Fruit fly (Drosophila melanogaster) whole organism, embryonic: ENCODE measurements around the gene Rtc1.

Experiments
- CG10147 ChIP-seq: fragments of 200-800 bp; sonication (Bioruptor generic); optimal IDR thresholded peaks from 2 replicates; lab custom pipeline; 2019; ENCODE audit warnings: missing biosample characterization, mild to moderate bottlenecking, missing genetic modification characterization, moderate library complexity
- CG11504 ChIP-seq: fragments of 200-800 bp; sonication (Bioruptor generic); optimal IDR thresholded peaks from 3 replicates; lab custom pipeline; 2019; ENCODE audit warnings: missing biosample characterization, mild to moderate bottlenecking, missing genetic modification characterization, moderate library complexity
- CG11560 ChIP-seq: fragments of 200-800 bp; sonication (Bioruptor generic); IDR thresholded peaks from 3 replicates; pipeline ENCODE4 v1.3.6; 2022; ENCODE audit warnings: missing biosample characterization, missing genetic modification characterization
- CG12659 ChIP-seq: fragments of 200-800 bp; sonication (Bioruptor generic); optimal IDR thresholded peaks from 3 replicates; lab custom pipeline; 2017; ENCODE audit warnings: mild to moderate bottlenecking, missing biosample characterization, missing genetic modification reagents, missing genetic modification characterization
- CG14710 ChIP-seq: fragments of 200-800 bp; sonication (Bioruptor generic); optimal IDR thresholded peaks from 3 replicates; lab custom pipeline; 2019; ENCODE audit warnings: missing biosample characterization, mild to moderate bottlenecking, missing genetic modification characterization, moderate library complexity
- CG15073 ChIP-seq: fragments of 200-800 bp; sonication (Bioruptor generic); optimal IDR thresholded peaks from 2 replicates; lab custom pipeline; 2016; ENCODE audit warnings: missing biosample characterization, missing genetic modification characterization
- CG18599 ChIP-seq: fragments of 200-800 bp; sonication (Bioruptor generic); optimal IDR thresholded peaks from 3 replicates; lab custom pipeline; 2017; ENCODE audit warnings: missing biosample characterization, missing genetic modification characterization, mild to moderate bottlenecking, moderate library complexity, missing genetic modification reagents
- CG2712 ChIP-seq: fragments of 200-800 bp; optimal IDR thresholded peaks from 3 replicates; lab custom pipeline; 2019; ENCODE audit warnings: missing biosample characterization, mild to moderate bottlenecking, missing genetic modification characterization, moderate library complexity
- CG30020 ChIP-seq: fragments of 200-800 bp; optimal IDR thresholded peaks from 2 replicates; lab custom pipeline; 2019; ENCODE audit warnings: missing biosample characterization, mild to moderate bottlenecking, missing genetic modification characterization, moderate library complexity
- CG30403 ChIP-seq: fragments of 200-800 bp; sonication (Bioruptor generic); optimal IDR thresholded peaks from 3 replicates; lab custom pipeline; 2016; ENCODE audit warnings: missing biosample characterization, missing genetic modification characterization
- CG6254 ChIP-seq: fragments of 200-800 bp; sonication (Bioruptor generic); optimal IDR thresholded peaks from 3 replicates; lab custom pipeline; 2017; ENCODE audit warnings: mild to moderate bottlenecking, missing biosample characterization, missing genetic modification reagents, missing genetic modification characterization
- CG6654 ChIP-seq: fragments of 200-800 bp; sonication (Bioruptor generic); optimal IDR thresholded peaks from 2 replicates; lab custom pipeline; 2017; ENCODE audit warnings: missing biosample characterization, mild to moderate bottlenecking, missing genetic modification characterization
- CG7786 ChIP-seq: fragments of 200-800 bp; sonication (Bioruptor generic); optimal IDR thresholded peaks from 2 replicates; lab custom pipeline; 2016; ENCODE audit warnings: missing biosample characterization, missing genetic modification characterization
- CG7928 ChIP-seq: fragments of 200-800 bp; sonication (Bioruptor generic); optimal IDR thresholded peaks from 2 replicates; lab custom pipeline; 2017; ENCODE audit warnings: missing biosample characterization, mild to moderate bottlenecking, missing genetic modification characterization
- Camta ChIP-seq: fragments of 200-800 bp; sonication (Bioruptor generic); optimal IDR thresholded peaks from 2 replicates; lab custom pipeline; 2016; ENCODE audit warnings: missing biosample characterization, missing genetic modification characterization
- D19A ChIP-seq: fragments of 200-800 bp; optimal IDR thresholded peaks from 3 replicates; lab custom pipeline; 2019; ENCODE audit warnings: missing biosample characterization, mild to moderate bottlenecking, missing genetic modification characterization, moderate library complexity
- D19B ChIP-seq: fragments of 200-800 bp; sonication (Bioruptor generic); optimal IDR thresholded peaks from 2 replicates; lab custom pipeline; 2017; ENCODE audit warnings: missing biosample characterization, mild to moderate bottlenecking, missing genetic modification characterization
- Hr78 ChIP-seq, 2 experiments: fragments of 200-800 bp in 1 of 2; fragments of >200 bp in 1 of 2; sonication (Bioruptor generic) in 1 of 2; optimal IDR thresholded peaks; 2 replicates each; lab custom pipeline; 2017 to 2019; ENCODE audit warnings: missing biosample characterization in 2 of 2, missing genetic modification characterization in 2 of 2, mild to moderate bottlenecking in 1 of 2, moderate library complexity in 1 of 2
- Hsf ChIP-seq: fragments of 200-800 bp; sonication (Bioruptor generic); optimal IDR thresholded peaks from 3 replicates; lab custom pipeline; 2016; ENCODE audit warnings: missing biosample characterization, missing genetic modification characterization
- Med ChIP-seq: fragments of 200-800 bp; sonication (Bioruptor generic); peaks from one replicate; lab custom pipeline; 2016; ENCODE audit warnings: missing biosample characterization, missing genetic modification characterization, mild to moderate bottlenecking, inconsistent platforms, moderate library complexity
- Myb ChIP-seq: fragments of 200-800 bp; sonication (Bioruptor generic); optimal IDR thresholded peaks from 2 replicates; lab custom pipeline; 2016; ENCODE audit warnings: missing biosample characterization, missing genetic modification characterization
- NC2β ChIP-seq: fragments of 200-800 bp; sonication (Bioruptor generic); optimal IDR thresholded peaks from 2 replicates; lab custom pipeline; 2016; ENCODE audit warnings: missing biosample characterization, missing genetic modification characterization
- Nf-YB ChIP-seq: fragments of 200-800 bp; sonication (Bioruptor generic); optimal IDR thresholded peaks from 3 replicates; lab custom pipeline; 2019; ENCODE audit warnings: missing biosample characterization, mild to moderate bottlenecking, missing genetic modification characterization, moderate library complexity
- NfI ChIP-seq: fragments of 200-800 bp; sonication (Bioruptor generic); optimal IDR thresholded peaks from 3 replicates; lab custom pipeline; 2018; ENCODE audit warnings: missing biosample characterization, mild to moderate bottlenecking, missing genetic modification characterization, moderate library complexity
- Oli ChIP-seq: fragments of 200-800 bp; sonication (Bioruptor generic); optimal IDR thresholded peaks from 2 replicates; lab custom pipeline; 2018; ENCODE audit warnings: missing biosample characterization, mild to moderate bottlenecking, missing genetic modification characterization, moderate library complexity
- Optix ChIP-seq: fragments of 200-800 bp; sonication (Bioruptor generic); IDR thresholded peaks from 3 replicates; pipeline ENCODE4 v1.3.6; 2022; ENCODE audit warnings: missing biosample characterization, missing genetic modification characterization
- Rfx ChIP-seq: fragments of 200-800 bp; sonication (Bioruptor generic); IDR thresholded peaks from 2 replicates; pipeline ENCODE4 v1.3.6; 2022; ENCODE audit warnings: missing biosample characterization, missing genetic modification characterization
- Taf1 ChIP-seq: fragments of 200-800 bp; sonication (Bioruptor generic); IDR thresholded peaks from 2 replicates; pipeline ENCODE4 v1.3.6; 2022; ENCODE audit warnings: missing biosample characterization, missing genetic modification characterization
- Xrp1 ChIP-seq: fragments of 200-800 bp; sonication (Bioruptor generic); IDR thresholded peaks from 2 replicates; pipeline ENCODE4 v1.3.6; 2022; ENCODE audit warnings: missing biosample characterization, missing genetic modification characterization
- ac ChIP-seq: fragments of 200-800 bp; sonication (Bioruptor generic); optimal IDR thresholded peaks from 3 replicates; lab custom pipeline; 2017; ENCODE audit warnings: missing biosample characterization, mild to moderate bottlenecking, missing genetic modification characterization
- ash1 ChIP-seq: fragments of 200-800 bp; sonication (Bioruptor generic); optimal IDR thresholded peaks from 2 replicates; lab custom pipeline; 2018; ENCODE audit warnings: missing biosample characterization, mild to moderate bottlenecking, missing genetic modification characterization
- bab2 ChIP-seq: fragments of 200-800 bp; sonication (Bioruptor generic); optimal IDR thresholded peaks from 2 replicates; lab custom pipeline; 2016; ENCODE audit warnings: missing biosample characterization, missing genetic modification characterization
- dimm ChIP-seq: fragments of 200-800 bp; sonication (Bioruptor generic); IDR thresholded peaks from 2 replicates; pipeline ENCODE4 v1.3.6; 2022; ENCODE audit warnings: missing biosample characterization, missing genetic modification characterization
- eve ChIP-seq, 2 experiments: fragments of >200 bp; optimal IDR thresholded peaks; 2 replicates each; lab custom pipeline; 2017; ENCODE audit warnings: missing biosample characterization in 2 of 2, missing genetic modification characterization in 2 of 2
- fd102C ChIP-seq: fragments of 200-800 bp; sonication (Bioruptor generic); optimal IDR thresholded peaks from 2 replicates; lab custom pipeline; 2018; ENCODE audit warnings: missing biosample characterization, mild to moderate bottlenecking, missing genetic modification characterization, moderate library complexity
- gem ChIP-seq: fragments of 200-800 bp; sonication (Bioruptor generic); optimal IDR thresholded peaks from 2 replicates; lab custom pipeline; 2019; ENCODE audit warnings: missing biosample characterization, mild to moderate bottlenecking, missing genetic modification characterization, moderate library complexity
- gfzf ChIP-seq: fragments of 200-800 bp; sonication (Bioruptor generic); optimal IDR thresholded peaks from 2 replicates; lab custom pipeline; 2016; ENCODE audit warnings: missing biosample characterization, mild to moderate bottlenecking, missing genetic modification characterization, moderate library complexity
- gro ChIP-seq: fragments of 200-800 bp; sonication (Bioruptor generic); optimal IDR thresholded peaks from 2 replicates; lab custom pipeline; 2016; ENCODE audit warnings: missing biosample characterization, missing genetic modification characterization
- jing ChIP-seq: fragments of 200-800 bp; sonication (Bioruptor generic); optimal IDR thresholded peaks from 2 replicates; lab custom pipeline; 2018; ENCODE audit warnings: missing biosample characterization, mild to moderate bottlenecking, missing genetic modification characterization
- jumu ChIP-seq: fragments of 200-800 bp; sonication (Bioruptor generic); optimal IDR thresholded peaks from 3 replicates; lab custom pipeline; 2016; ENCODE audit warnings: missing biosample characterization, missing genetic modification characterization
- mam ChIP-seq: fragments of 200-800 bp; sonication (Bioruptor generic); optimal IDR thresholded peaks from 3 replicates; lab custom pipeline; 2016; ENCODE audit warnings: missing biosample characterization, missing genetic modification characterization
- mirr ChIP-seq: fragments of 200-800 bp; sonication (Bioruptor generic); optimal IDR thresholded peaks from 3 replicates; lab custom pipeline; 2018; ENCODE audit warnings: missing biosample characterization, mild to moderate bottlenecking, missing genetic modification characterization
- pnt ChIP-seq: fragments of 200-800 bp; sonication (Bioruptor generic); optimal IDR thresholded peaks from 3 replicates; lab custom pipeline; 2016; ENCODE audit warnings: missing biosample characterization, missing genetic modification characterization
- salm ChIP-seq: fragments of 200-800 bp; sonication (Bioruptor generic); optimal IDR thresholded peaks from 2 replicates; lab custom pipeline; 2018; ENCODE audit warnings: missing biosample characterization, mild to moderate bottlenecking, missing genetic modification characterization
- sim ChIP-seq: fragments of 200-800 bp; sonication (Bioruptor generic); IDR thresholded peaks from 2 replicates; pipeline ENCODE4 v1.3.6; 2022; ENCODE audit warnings: missing biosample characterization, missing genetic modification characterization
- sqz ChIP-seq: fragments of 200-800 bp; sonication (Bioruptor generic); optimal IDR thresholded peaks from 3 replicates; lab custom pipeline; 2018; ENCODE audit warnings: missing biosample characterization, mild to moderate bottlenecking, missing genetic modification characterization
- wek ChIP-seq: fragments of 200-800 bp; sonication (Bioruptor generic); optimal IDR thresholded peaks from 3 replicates; lab custom pipeline; 2018; ENCODE audit warnings: missing biosample characterization, mild to moderate bottlenecking, missing genetic modification characterization, moderate library complexity
- zfh1 ChIP-seq: fragments of 200-800 bp; sonication (Bioruptor generic); IDR thresholded peaks from 3 replicates; pipeline ENCODE4 v1.3.6; 2022; ENCODE audit warnings: missing biosample characterization, missing genetic modification characterization
- zfh2 ChIP-seq: fragments of 200-800 bp; sonication (Bioruptor generic); optimal IDR thresholded peaks from 2 replicates; lab custom pipeline; 2016; ENCODE audit warnings: missing biosample characterization, missing genetic modification characterization

The Rtc1 gene

dm6 chrX:13788973-13789682 lies 32.1 kb downstream of the Rtc1 start (continued):
- TF ChIP-seq jing (GFP tag; lab: Kevin White, UChicago) = no peak
- peak; percentile 61 for TF ChIP-seq D19A
- 0 out of 3 replicates have a peak, but pooled peaks have one; percentile 10 for TF ChIP-seq Optix (GFP tag; lab: Robert Waterston, UW)
- peak; percentile 15 for TF ChIP-seq CG6654 (GFP tag; lab: Kevin White, UChicago)
- TF ChIP-seq bab2 (GFP tag; lab: Kevin White, UChicago) = peak; percentile 16
- peak; percentile 17 for TF ChIP-seq sqz (GFP tag; lab: Kevin White, UChicago)
- TF ChIP-seq Rfx = 0 out of 2 replicates have a peak, but pooled peaks have one; percentile 11
- TF ChIP-seq gro (GFP tag; lab: Kevin White, UChicago) = no peak
- no peak for TF ChIP-seq dimm (GFP tag; lab: Robert Waterston, UW)
- peak; percentile 17 for TF ChIP-seq CG10147 (GFP tag; lab: Kevin White, UChicago)
- TF ChIP-seq CG2712 (tag; lab: Kevin White, UChicago) = peak; percentile 48
- no peak for TF ChIP-seq mam
- peak; percentile 81 for TF ChIP-seq Med (GFP tag; lab: Kevin White, UChicago)
- no peak for TF ChIP-seq ac
- no peak for TF ChIP-seq NC2β (GFP tag; lab: Kevin White, UChicago)
- TF ChIP-seq Oli = peak; percentile 58
- no peak for TF ChIP-seq Taf1 (GFP tag; lab: Robert Waterston, UW)
- no peak for TF ChIP-seq CG15073 (GFP tag; lab: Kevin White, UChicago)
- TF ChIP-seq CG12659 (GFP tag; lab: Kevin White, UChicago) = peak; percentile 16
- TF ChIP-seq CG11560 (tag; lab: Robert Waterston, UW) = no peak
- peak; percentile 61 for TF ChIP-seq gem
- TF ChIP-seq zfh2 (GFP tag; lab: Kevin White, UChicago) = no peak
- no peak for TF ChIP-seq Camta (GFP tag; lab: Kevin White, UChicago)
- no peak for TF ChIP-seq Hr78 (GFP tag; optimal IDR thresholded peaks at IDR 0.05; lab: Kevin White, UChicago)
- TF ChIP-seq CG11504 (tag; lab: Kevin White, UChicago) = peak; percentile 59
- peak; percentile 24 for TF ChIP-seq jumu (GFP tag; lab: Kevin White, UChicago)
- peak; percentile 29 for TF ChIP-seq D19B (GFP tag; lab: Kevin White, UChicago)
- peak; percentile 18 for TF ChIP-seq CG14710 (tag; lab: Kevin White, UChicago)
- no peak for TF ChIP-seq fd102C (GFP tag; lab: Kevin White, UChicago)
- peak; percentile 73 for TF ChIP-seq CG18599 (GFP tag; lab: Kevin White, UChicago)
- TF ChIP-seq Hsf (GFP tag; lab: Kevin White, UChicago) = peak; percentile 33
- peak; percentile 34 for TF ChIP-seq pnt (GFP tag; lab: Kevin White, UChicago)
- TF ChIP-seq Nf-YB (GFP tag; lab: Kevin White, UChicago) = no peak
- TF ChIP-seq eve (GFP tag; optimal IDR thresholded peaks at IDR 0.05; lab: Kevin White, UChicago) = peak in 1 of 2 experiments; percentile 83
- TF ChIP-seq CG30403 (GFP tag; lab: Kevin White, UChicago) = peak; percentile 43
- TF ChIP-seq NfI (GFP tag; lab: Kevin White, UChicago) = no peak
- no peak for TF ChIP-seq Myb (GFP tag; lab: Kevin White, UChicago)
- TF ChIP-seq ash1 (GFP tag; lab: Kevin White, UChicago) = no peak
- TF ChIP-seq CG7928 = no peak
- TF ChIP-seq CG30020 (tag; lab: Kevin White, UChicago) = no peak
- TF ChIP-seq sim = 0 out of 2 replicates have a peak, but pooled peaks have one; percentile 24
- TF ChIP-seq Xrp1 (GFP tag; lab: Robert Waterston, UW) = peak; percentile 59; the same call in 1 of the 2 replicates
- TF ChIP-seq gfzf (GFP tag; lab: Kevin White, UChicago) = no peak
- TF ChIP-seq wek = no peak
- no peak for TF ChIP-seq CG6254 (GFP tag; lab: Kevin White, UChicago)
- no peak for TF ChIP-seq salm (tag; lab: Kevin White, UChicago)
- TF ChIP-seq CG7786 (GFP tag; lab: Kevin White, UChicago) = peak; percentile 40
- no peak for TF ChIP-seq mirr
- no peak for TF ChIP-seq zfh1 (GFP tag; lab: Robert Waterston, UW)
